Fruit fly (Drosophila melanogaster) whole organism, prepupa: ENCODE results near the gene alpha-Est3.
A peak's percentile ranks its signal among the peaks of the same experiment; 100 is the strongest.

Experiments
- Blimp-1 ChIP-seq: fragments of 200-800 bp; sonication (Bioruptor generic); optimal IDR thresholded peaks from 3 replicates; lab custom pipeline; 2017; ENCODE audit warnings: missing biosample characterization, missing genetic modification characterization, mild to moderate bottlenecking, moderate library complexity, missing genetic modification reagents
- CG11902 ChIP-seq: fragments of 200-800 bp; sonication (Bioruptor generic); optimal IDR thresholded peaks from 3 replicates; lab custom pipeline; 2016; ENCODE audit warnings: missing biosample characterization, missing genetic modification characterization
- CG1621 ChIP-seq: fragments of 200-800 bp; sonication (Bioruptor generic); optimal IDR thresholded peaks from 3 replicates; lab custom pipeline; 2018; ENCODE audit warnings: missing biosample characterization, mild to moderate bottlenecking, missing genetic modification characterization
- CG16779 ChIP-seq: fragments of 200-800 bp; sonication (Bioruptor generic); optimal IDR thresholded peaks from 3 replicates; lab custom pipeline; 2017; ENCODE audit warnings: missing biosample characterization, mild to moderate bottlenecking, missing genetic modification characterization
- CG3919 ChIP-seq: fragments of 200-800 bp; sonication (Bioruptor generic); optimal IDR thresholded peaks from 3 replicates; lab custom pipeline; 2016; ENCODE audit warnings: missing biosample characterization, missing genetic modification characterization
- CG4318 ChIP-seq: fragments of 200-800 bp; sonication (Bioruptor generic); optimal IDR thresholded peaks from 3 replicates; lab custom pipeline; 2017; ENCODE audit warnings: missing biosample characterization, mild to moderate bottlenecking, missing genetic modification characterization
- CG6163 ChIP-seq: fragments of 200-800 bp; sonication (Bioruptor generic); IDR thresholded peaks from 3 replicates; pipeline ENCODE4 v1.3.6; 2022; ENCODE audit warnings: missing biosample characterization, missing genetic modification characterization
- CG6792 ChIP-seq: fragments of 200-800 bp; sonication (Bioruptor generic); optimal IDR thresholded peaks from 3 replicates; lab custom pipeline; 2016; ENCODE audit warnings: missing biosample characterization, missing genetic modification characterization
- CG7368 ChIP-seq: fragments of 200-800 bp; sonication (Bioruptor generic); optimal IDR thresholded peaks from 3 replicates; lab custom pipeline; 2016; ENCODE audit warnings: missing biosample characterization, missing genetic modification characterization
- CG8319 ChIP-seq: fragments of 200-800 bp; sonication (Bioruptor generic); optimal IDR thresholded peaks from 3 replicates; lab custom pipeline; 2016; ENCODE audit warnings: missing biosample characterization, missing genetic modification characterization
- CG9139 ChIP-seq: fragments of 200-800 bp; sonication (Bioruptor generic); optimal IDR thresholded peaks from 3 replicates; lab custom pipeline; 2017; ENCODE audit warnings: missing biosample characterization, mild to moderate bottlenecking, missing genetic modification characterization
- Eip75B ChIP-seq: fragments of 200-800 bp; sonication (Bioruptor generic); optimal IDR thresholded peaks from 3 replicates; lab custom pipeline; 2016; ENCODE audit warnings: missing biosample characterization, missing genetic modification characterization
- Eip78C ChIP-seq: fragments of 200-800 bp; sonication (Bioruptor generic); peaks from one replicate; lab custom pipeline; 2016; ENCODE audit warnings: missing biosample characterization, missing genetic modification characterization
- Hr38 ChIP-seq: sonication (Bioruptor generic); optimal IDR thresholded peaks from 2 replicates; lab custom pipeline; 2016; ENCODE audit warnings: missing biosample characterization, missing genetic modification characterization
- Hr39 ChIP-seq: fragments of 200-800 bp; sonication (Bioruptor generic); optimal IDR thresholded peaks from 2 replicates; lab custom pipeline; 2016; ENCODE audit warnings: missing biosample characterization, missing genetic modification characterization
- Met ChIP-seq: fragments of 200-800 bp; sonication (Bioruptor generic); optimal IDR thresholded peaks from 3 replicates; lab custom pipeline; 2016; ENCODE audit warnings: missing biosample characterization, missing genetic modification characterization
- Sox102F ChIP-seq: fragments of 200-800 bp; sonication (Bioruptor generic); optimal IDR thresholded peaks from 2 replicates; lab custom pipeline; 2016; ENCODE audit warnings: missing biosample characterization, mild to moderate bottlenecking, missing genetic modification characterization
- Sox14 ChIP-seq: fragments of 200-800 bp; sonication (Bioruptor generic); optimal IDR thresholded peaks from 3 replicates; lab custom pipeline; 2016; ENCODE audit warnings: missing biosample characterization, missing genetic modification characterization
- Sox15 ChIP-seq: fragments of 200-800 bp; sonication (Bioruptor generic); optimal IDR thresholded peaks from 3 replicates; lab custom pipeline; 2016; ENCODE audit warnings: missing biosample characterization, missing genetic modification characterization
- acj6 ChIP-seq: fragments of 200-800 bp; sonication (Bioruptor generic); optimal IDR thresholded peaks from 3 replicates; lab custom pipeline; 2016; ENCODE audit warnings: missing biosample characterization, missing genetic modification characterization
- eg ChIP-seq: fragments of 200-800 bp; sonication (Bioruptor generic); IDR thresholded peaks from 3 replicates; pipeline ENCODE4 v1.3.6; 2022; ENCODE audit warnings: missing biosample characterization, missing genetic modification characterization
- fd59A ChIP-seq: fragments of 200-800 bp; sonication (Bioruptor generic); optimal IDR thresholded peaks from 2 replicates; lab custom pipeline; 2017; ENCODE audit warnings: missing biosample characterization, mild to moderate bottlenecking, missing genetic modification characterization, missing genetic modification reagents
- fkh ChIP-seq: fragments of 200-800 bp; sonication (Bioruptor generic); optimal IDR thresholded peaks from 3 replicates; lab custom pipeline; 2017; ENCODE audit warnings: missing biosample characterization, mild to moderate bottlenecking, missing genetic modification characterization, moderate library complexity
- lz ChIP-seq: fragments of 200-800 bp; sonication (Bioruptor generic); optimal IDR thresholded peaks from 3 replicates; lab custom pipeline; 2016; ENCODE audit warnings: missing biosample characterization, missing genetic modification characterization
- net ChIP-seq: fragments of 200-800 bp; sonication (Bioruptor generic); optimal IDR thresholded peaks from 3 replicates; lab custom pipeline; 2016; ENCODE audit warnings: missing biosample characterization, missing genetic modification characterization
- spab ChIP-seq: fragments of 200-800 bp; sonication (Bioruptor generic); optimal IDR thresholded peaks from 2 replicates; lab custom pipeline; 2017; ENCODE audit warnings: missing biosample characterization, mild to moderate bottlenecking, missing genetic modification characterization, missing genetic modification reagents
- svp ChIP-seq: fragments of 200-800 bp; sonication (Bioruptor generic); peaks from one replicate; lab custom pipeline; 2016; ENCODE audit warnings: missing biosample characterization, missing genetic modification characterization
- vri ChIP-seq: fragments of 200-800 bp; sonication (Bioruptor generic); optimal IDR thresholded peaks from 3 replicates; lab custom pipeline; 2016; ENCODE audit warnings: missing biosample characterization, mild to moderate bottlenecking, missing genetic modification characterization

alpha-Est3 gene

dm6 chr3R:7506314-7506988 lies 35.0 kb downstream of the alpha-Est3 start (continued):
- TF ChIP-seq CG6792 (GFP tag; lab: Kevin White, UChicago) (peak; percentile 1), acj6 (GFP tag; lab: Kevin White, UChicago) (peak; percentile 37), CG6163 (0 out of 3 replicates have a peak, but pooled peaks have one; percentile 53), Sox102F (GFP tag; lab: Kevin White, UChicago) (peak; percentile 1), CG9139 (no peak), CG1621 (no peak), Hr39 (GFP tag; lab: Kevin White, UChicago) (peak; percentile 41), Hr38 (no peak), CG11902 (GFP tag; lab: Kevin White, UChicago) (no peak)

dm6 chr3R:7504989-7505761 lies 36.3 kb downstream of the alpha-Est3 start, which contains the start of gene alpha-Est9:
TSS of gene alpha-Est9 (minus strand) at chr3R:7505098.
- TF ChIP-seq vri (GFP tag; lab: Kevin White, UChicago) (peak; percentile 72), CG6163 (no peak), svp (GFP tag; lab: Kevin White, UChicago) (peak; percentile 84), fkh (peak; percentile 28)

DNA sequence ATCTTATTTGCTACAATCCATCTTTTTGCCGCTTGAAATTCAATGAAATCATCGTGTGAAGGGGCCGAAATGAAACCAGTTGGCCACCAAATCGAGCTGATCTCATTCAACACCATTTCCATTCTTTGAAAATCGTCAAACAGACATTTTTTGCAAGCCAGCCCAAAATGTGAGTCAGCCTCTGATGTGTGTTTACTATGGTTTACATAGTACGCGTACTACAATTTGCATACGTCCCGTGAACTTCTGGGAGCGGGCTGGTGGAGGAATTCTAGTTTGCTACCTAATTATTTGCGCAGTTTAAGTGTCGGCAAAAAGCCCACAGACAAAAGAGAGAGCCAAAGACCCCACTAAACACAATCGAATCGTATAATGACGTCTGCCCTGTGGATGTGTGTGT lies 38.2 kb downstream of the alpha-Est3 start:
- TF ChIP-seq Sox15 (no peak), fkh (peak; percentile 20)

- no peak for TF ChIP-seq fkh
- TF ChIP-seq svp (GFP tag; lab: Kevin White, UChicago), result peak; percentile 11
Observed at dm6 chr3R:7502276-7502675, 39.2 kb downstream of the alpha-Est3 start, which contains the start of gene Mics1. TSS of gene Mics1 (minus strand) at chr3R:7502376.

DNA sequence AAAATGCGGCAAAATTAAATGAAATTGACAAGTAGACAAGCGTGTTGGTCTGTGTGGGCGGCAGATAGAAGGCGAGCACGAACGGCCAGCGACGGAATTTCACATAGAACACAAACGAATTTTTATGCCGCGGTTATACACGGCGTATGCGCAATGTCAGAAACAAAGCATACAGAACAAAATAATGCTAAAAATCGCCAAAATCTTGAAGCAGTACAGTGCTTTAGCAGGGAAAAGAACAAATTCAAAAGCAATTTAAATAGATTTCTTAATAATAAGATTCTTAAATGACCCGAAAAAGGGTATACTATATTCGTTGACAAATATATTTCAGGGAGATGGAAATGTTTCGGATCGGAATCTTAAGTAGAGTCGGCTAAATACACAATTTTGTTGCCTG lies 40.9 kb downstream of the alpha-Est3 start:
- TF ChIP-seq CG6163 (no peak), Hr39 (GFP tag; lab: Kevin White, UChicago) (peak; percentile 10)

dm6 chr3R:7499488-7499887 lies 41.9 kb downstream of the alpha-Est3 start:
- TF ChIP-seq vri (GFP tag; lab: Kevin White, UChicago) (peak; percentile 51), svp (GFP tag; lab: Kevin White, UChicago) (peak; percentile 77), Sox15 (no peak)

dm6 chr3R:7497488-7497887 lies 43.9 kb downstream of the alpha-Est3 start:
- TF ChIP-seq CG4318 (GFP tag; lab: Kevin White, UChicago), result no peak
- no peak for TF ChIP-seq Blimp-1
- peak; percentile 18 for TF ChIP-seq Eip78C (GFP tag; lab: Kevin White, UChicago)
- no peak for TF ChIP-seq eg (GFP tag; lab: Robert Waterston, UW)
- no peak for TF ChIP-seq Met
- peak; percentile 74 for TF ChIP-seq vri (GFP tag; lab: Kevin White, UChicago)
- TF ChIP-seq fd59A, result no peak
- no peak for TF ChIP-seq Eip75B (GFP tag; lab: Kevin White, UChicago)
- no peak for TF ChIP-seq CG8319 (GFP tag; lab: Kevin White, UChicago)
- TF ChIP-seq spab (GFP tag; lab: Kevin White, UChicago), result no peak
- TF ChIP-seq CG7368 (GFP tag; lab: Kevin White, UChicago), result no peak
- TF ChIP-seq Sox14 (GFP tag; lab: Kevin White, UChicago), result no peak
- no peak for TF ChIP-seq CG3919 (GFP tag; lab: Kevin White, UChicago)
- TF ChIP-seq CG16779 (tag; lab: Kevin White, UChicago), result no peak
- no peak for TF ChIP-seq lz
- TF ChIP-seq fkh, result peak; percentile 46
- TF ChIP-seq net (GFP tag; lab: Kevin White, UChicago), result no peak
- TF ChIP-seq, all 60 proteins: peak for 3
